Worm (Caenorhabditis elegans) whole organism, early embryonic: ENCODE data around the gene glc-4.

Source experiments
- ama-1 ChIP-seq: fragments of 150-350 bp; optimal IDR thresholded peaks from 2 replicates; lab custom pipeline; 2014
- tbx-11 ChIP-seq: fragments of 200-800 bp; sonication (Bioruptor generic); IDR thresholded peaks from 2 replicates; pipeline ENCODE4 v1.3.6; 2022; ENCODE audit warnings: missing genetic modification characterization, missing compliant biosample characterization
- tra-4 ChIP-seq: sonication (generic microtip); optimal IDR thresholded peaks from 2 replicates; lab custom pipeline; 2017; ENCODE audit warnings: missing genetic modification characterization, missing compliant biosample characterization

- no peak for TF ChIP-seq tra-4 (tag; lab: Kevin White, UChicago)
- TF ChIP-seq ama-1 (lab: Kevin White, UChicago) = no peak
- no peak for TF ChIP-seq tbx-11
These were observed 6.0 kb downstream of the glc-4 start, which contains the start of gene col-36 for ce11 chrII:7168712-7169111.
